Worm (Caenorhabditis elegans): ENCODE results near the gene ZK546.19.

Gene ZK546.19

ce11 chrII:4943849-4944248, 2.3 kb downstream of the ZK546.19 start, which contains the start of gene mdt-4:
TSS of gene mdt-4 (minus strand) at chrII:4943949.
- no peak for TF ChIP-seq scrt-1 (GFP tag; IDR thresholded peaks at IDR 0.05)
- TF ChIP-seq ama-1 (optimal IDR thresholded peaks at IDR 0.05) = no peak
- no peak for TF ChIP-seq sea-1 (GFP tag; conservative IDR thresholded peaks at IDR 0.05)
- no peak for TF ChIP-seq aly-1 (tag; optimal IDR thresholded peaks at IDR 0.05)
- no peak for TF ChIP-seq hmg-4 (GFP tag; optimal IDR thresholded peaks at IDR 0.05)
- no peak for TF ChIP-seq ets-7 (tag; optimal IDR thresholded peaks at IDR 0.05)
- no peak for TF ChIP-seq tbx-37 (GFP tag; conservative IDR thresholded peaks at IDR 0.05)
- no peak for TF ChIP-seq B0310.2 (tag; optimal IDR thresholded peaks at IDR 0.05)
- TF ChIP-seq tbx-11 (GFP tag; IDR thresholded peaks at IDR 0.05) = no peak
- TF ChIP-seq hnd-1 (tag; optimal IDR thresholded peaks at IDR 0.05) = no peak
- no peak for TF ChIP-seq F13C5.2 (tag; optimal IDR thresholded peaks at IDR 0.05)

DNA sequence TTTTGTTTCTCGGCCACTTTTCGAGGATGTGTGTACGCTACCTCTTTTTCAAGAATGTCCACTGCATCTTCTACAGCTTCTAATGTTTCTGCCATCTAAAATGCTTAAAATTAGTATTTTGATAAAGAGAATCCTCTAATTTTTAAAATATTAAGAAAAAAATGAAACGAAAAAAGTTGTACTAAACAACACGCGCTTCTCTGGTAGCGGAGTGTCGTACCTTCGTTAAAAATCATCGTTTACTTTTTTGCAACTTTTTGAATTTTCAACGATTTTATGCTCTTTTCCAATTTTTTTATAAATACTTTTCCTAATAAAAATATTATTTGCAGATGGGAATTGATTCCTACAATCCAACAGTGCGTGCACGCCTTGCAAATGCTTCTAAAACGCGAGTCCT, 4.2 kb downstream of the ZK546.19 start, which contains the start of the genes gldi-11 and ZK546.2:
TSS of gene gldi-11 (minus strand) at position 95 of the 400 bp plus-strand sequence.
TSS of gene ZK546.2 (plus strand) at position 333 of the 400 bp plus-strand sequence.
- TF ChIP-seq ceh-13 (GFP tag; optimal IDR thresholded peaks at IDR 0.05) = no peak
- TF ChIP-seq flt-1 (GFP tag; IDR thresholded peaks at IDR 0.05) = no peak
- TF ChIP-seq aly-1 (tag; optimal IDR thresholded peaks at IDR 0.05) = no peak
- TF ChIP-seq hmg-4 (GFP tag; optimal IDR thresholded peaks at IDR 0.05) = no peak
- TF ChIP-seq scrt-1 (GFP tag; IDR thresholded peaks at IDR 0.05) = no peak
- TF ChIP-seq F13C5.2 (tag; optimal IDR thresholded peaks at IDR 0.05) = no peak
- no peak for TF ChIP-seq ceh-36 (tag; optimal IDR thresholded peaks at IDR 0.05)
- TF ChIP-seq B0310.2 (tag; optimal IDR thresholded peaks at IDR 0.05) = no peak
- TF ChIP-seq hnd-1 (tag; optimal IDR thresholded peaks at IDR 0.05) = no peak
- no peak for TF ChIP-seq sea-1 (GFP tag; conservative IDR thresholded peaks at IDR 0.05)
- no peak for TF ChIP-seq ama-1 (optimal IDR thresholded peaks at IDR 0.05)
- TF ChIP-seq tbx-11 (GFP tag; IDR thresholded peaks at IDR 0.05) = no peak
- TF ChIP-seq tbx-37 (GFP tag; conservative IDR thresholded peaks at IDR 0.05) = no peak
- TF ChIP-seq pes-1 (GFP tag; IDR thresholded peaks at IDR 0.05) = no peak
- no peak for TF ChIP-seq hmbx-1 (tag; optimal IDR thresholded peaks at IDR 0.05)
- TF ChIP-seq tra-4 (tag; optimal IDR thresholded peaks at IDR 0.05) = no peak
- no peak for TF ChIP-seq ets-7 (tag; optimal IDR thresholded peaks at IDR 0.05)

- TF ChIP-seq tbx-37 (GFP tag; conservative IDR thresholded peaks at IDR 0.05) (no peak), ceh-36 (tag; optimal IDR thresholded peaks at IDR 0.05) (no peak), hnd-1 (tag; optimal IDR thresholded peaks at IDR 0.05) (no peak), pes-1 (GFP tag; IDR thresholded peaks at IDR 0.05) (no peak), hmg-4 (GFP tag; optimal IDR thresholded peaks at IDR 0.05) (no peak), B0310.2 (tag; optimal IDR thresholded peaks at IDR 0.05) (no peak), aly-1 (tag; optimal IDR thresholded peaks at IDR 0.05) (no peak)
These were observed 5.2 kb downstream of the ZK546.19 start for ce11 chrII:4946775-4947174.

- TF ChIP-seq F13C5.2 (tag; optimal IDR thresholded peaks at IDR 0.05) = no peak
- TF ChIP-seq pes-1 (GFP tag; IDR thresholded peaks at IDR 0.05) = no peak
- TF ChIP-seq ceh-13 (GFP tag; optimal IDR thresholded peaks at IDR 0.05) = no peak
- TF ChIP-seq tbx-11 (GFP tag; IDR thresholded peaks at IDR 0.05) = no peak
- TF ChIP-seq sea-1 (GFP tag; conservative IDR thresholded peaks at IDR 0.05) = no peak
- TF ChIP-seq aly-1 (tag; optimal IDR thresholded peaks at IDR 0.05) = no peak
- TF ChIP-seq ets-7 (tag; optimal IDR thresholded peaks at IDR 0.05) = no peak
- TF ChIP-seq ceh-36 (tag; optimal IDR thresholded peaks at IDR 0.05) = no peak
- no peak for TF ChIP-seq hmbx-1 (tag; optimal IDR thresholded peaks at IDR 0.05)
- no peak for TF ChIP-seq ama-1 (optimal IDR thresholded peaks at IDR 0.05)
- no peak for TF ChIP-seq flt-1 (GFP tag; IDR thresholded peaks at IDR 0.05)
These were observed 6.6 kb downstream of the ZK546.19 start for ce11 chrII:4948118-4948517.

DNA sequence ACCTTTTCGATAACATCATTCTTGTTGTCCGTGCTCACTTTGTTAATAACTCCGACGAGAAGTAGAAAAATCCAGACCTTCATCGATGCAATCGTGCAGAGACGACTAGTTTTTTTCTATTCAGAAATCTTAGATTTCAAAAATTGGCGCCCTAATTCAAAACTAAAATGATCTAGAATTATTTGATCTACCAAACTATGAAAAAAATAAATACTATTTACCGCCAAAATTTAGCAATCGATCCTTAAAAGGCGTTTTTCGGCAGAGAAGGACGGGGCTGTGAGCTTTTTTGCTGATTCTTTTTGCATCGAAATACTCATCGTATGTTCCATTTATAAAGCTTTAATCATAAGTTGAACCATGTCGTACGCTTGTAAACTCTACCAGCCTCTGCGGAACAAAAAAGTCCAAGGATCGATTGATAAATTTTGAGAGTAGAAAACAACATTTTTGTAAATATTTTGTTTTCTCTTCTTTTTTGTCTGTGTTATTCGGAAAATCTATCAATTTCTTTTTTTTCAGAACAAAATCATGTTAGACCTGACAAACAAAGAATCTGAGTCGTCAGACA, 7.9 kb downstream of the ZK546.19 start, which contains the start of the genes try-1 and zyg-12:
TSS of gene try-1 (minus strand) at position 148 of the 571 bp plus-strand sequence.
TSS of gene zyg-12 (plus strand) at position 521 of the 571 bp plus-strand sequence.
- TF ChIP-seq flt-1 (GFP tag; IDR thresholded peaks at IDR 0.05) = no peak
- TF ChIP-seq tbx-37 (GFP tag; conservative IDR thresholded peaks at IDR 0.05) = no peak
- no peak for TF ChIP-seq F13C5.2 (tag; optimal IDR thresholded peaks at IDR 0.05)
- no peak for TF ChIP-seq tra-4 (tag; optimal IDR thresholded peaks at IDR 0.05)
- no peak for TF ChIP-seq hmbx-1 (tag; optimal IDR thresholded peaks at IDR 0.05)
- no peak for TF ChIP-seq hnd-1 (tag; optimal IDR thresholded peaks at IDR 0.05)
- TF ChIP-seq ceh-13 (GFP tag; optimal IDR thresholded peaks at IDR 0.05) = no peak

DNA sequence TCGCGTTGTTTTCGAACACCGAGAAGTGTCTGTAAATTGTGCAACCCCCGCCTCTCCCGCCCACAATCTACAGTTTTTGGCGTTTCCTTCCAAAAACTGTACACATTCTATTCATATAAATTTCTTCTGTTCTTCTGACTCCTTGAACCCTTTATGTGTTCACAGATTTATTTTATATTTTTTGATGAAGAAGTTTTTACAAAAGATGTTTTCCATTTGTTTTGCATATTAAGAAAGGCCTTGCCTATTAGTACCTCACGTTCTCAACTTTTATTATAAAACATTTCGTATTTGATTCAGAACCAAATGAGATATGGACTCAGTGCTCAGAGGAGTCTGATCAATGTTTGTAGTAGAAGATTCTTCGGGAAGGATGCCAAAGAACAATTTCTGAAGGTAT, 11.8 kb downstream of the ZK546.19 start, which contains the start of gene ndx-3:
TSS of gene ndx-3 (plus strand) at position 301 of the 400 bp plus-strand sequence.
- TF ChIP-seq hnd-1 (tag; optimal IDR thresholded peaks at IDR 0.05) (no peak), hmg-4 (GFP tag; optimal IDR thresholded peaks at IDR 0.05) (no peak), F13C5.2 (tag; optimal IDR thresholded peaks at IDR 0.05) (no peak), tbx-37 (GFP tag; conservative IDR thresholded peaks at IDR 0.05) (no peak), aly-1 (tag; optimal IDR thresholded peaks at IDR 0.05) (no peak), hmbx-1 (tag; optimal IDR thresholded peaks at IDR 0.05) (no peak), tra-4 (tag; optimal IDR thresholded peaks at IDR 0.05) (no peak), ceh-36 (tag; optimal IDR thresholded peaks at IDR 0.05) (no peak), sea-1 (GFP tag; conservative IDR thresholded peaks at IDR 0.05) (no peak), scrt-1 (GFP tag; IDR thresholded peaks at IDR 0.05) (no peak), pes-1 (GFP tag; IDR thresholded peaks at IDR 0.05) (no peak), tbx-11 (GFP tag; IDR thresholded peaks at IDR 0.05) (no peak), flt-1 (GFP tag; IDR thresholded peaks at IDR 0.05) (no peak), ceh-13 (GFP tag; optimal IDR thresholded peaks at IDR 0.05) (no peak), ets-7 (tag; optimal IDR thresholded peaks at IDR 0.05) (no peak), B0310.2 (tag; optimal IDR thresholded peaks at IDR 0.05) (no peak), ama-1 (optimal IDR thresholded peaks at IDR 0.05) (no peak)

DNA sequence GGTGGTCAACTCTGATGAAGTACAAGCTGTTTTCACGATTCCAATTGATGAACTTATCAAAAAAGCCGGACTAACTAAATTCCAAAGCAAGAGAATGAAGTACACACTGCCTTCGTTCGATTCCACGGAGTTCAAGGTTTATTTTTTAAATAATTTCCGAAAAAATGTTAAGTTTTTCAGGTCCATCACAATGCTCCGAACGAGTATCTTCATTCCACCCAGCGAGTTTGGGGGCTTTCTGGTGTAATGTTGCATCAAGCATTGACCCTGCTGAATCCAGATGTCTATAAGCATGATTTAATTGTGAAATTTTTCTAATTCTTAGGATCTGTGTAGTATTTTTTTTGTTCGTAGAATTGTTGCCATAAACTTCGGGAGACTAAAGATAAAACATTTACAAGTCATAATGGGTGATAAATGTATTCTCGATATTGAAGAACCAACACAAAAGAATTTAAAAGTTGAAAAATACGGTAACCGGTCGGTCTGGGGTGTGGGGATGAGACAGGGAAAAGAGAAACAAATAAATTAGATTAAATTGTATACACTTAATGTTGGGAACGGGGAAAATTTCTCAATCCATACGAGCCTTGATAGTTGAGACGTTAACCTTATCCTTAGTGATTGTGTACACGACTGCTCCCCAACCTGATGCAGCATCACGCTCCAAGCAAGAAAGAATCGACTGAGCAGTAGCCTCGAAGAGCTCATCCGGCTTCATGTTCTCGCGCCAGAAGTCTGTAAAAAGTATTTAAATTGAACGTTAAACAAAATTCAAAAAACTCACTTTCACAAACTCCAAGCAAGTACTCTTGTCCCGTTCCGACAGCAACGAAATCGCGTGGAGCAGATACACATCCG, 12.8 kb downstream of the ZK546.19 start:
- TF ChIP-seq ceh-13 (GFP tag; optimal IDR thresholded peaks at IDR 0.05) = no peak
- TF ChIP-seq hmbx-1 (tag; optimal IDR thresholded peaks at IDR 0.05) = no peak
- TF ChIP-seq pes-1 (GFP tag; IDR thresholded peaks at IDR 0.05) = no peak
- TF ChIP-seq hmg-4 (GFP tag; optimal IDR thresholded peaks at IDR 0.05) = no peak
- TF ChIP-seq F13C5.2 (tag; optimal IDR thresholded peaks at IDR 0.05) = no peak
- TF ChIP-seq B0310.2 (tag; optimal IDR thresholded peaks at IDR 0.05) = no peak
- no peak for TF ChIP-seq sea-1 (GFP tag; conservative IDR thresholded peaks at IDR 0.05)
